Fruit fly (Drosophila melanogaster): ENCODE results near the gene CG6254.

The CG6254 gene

DNA sequence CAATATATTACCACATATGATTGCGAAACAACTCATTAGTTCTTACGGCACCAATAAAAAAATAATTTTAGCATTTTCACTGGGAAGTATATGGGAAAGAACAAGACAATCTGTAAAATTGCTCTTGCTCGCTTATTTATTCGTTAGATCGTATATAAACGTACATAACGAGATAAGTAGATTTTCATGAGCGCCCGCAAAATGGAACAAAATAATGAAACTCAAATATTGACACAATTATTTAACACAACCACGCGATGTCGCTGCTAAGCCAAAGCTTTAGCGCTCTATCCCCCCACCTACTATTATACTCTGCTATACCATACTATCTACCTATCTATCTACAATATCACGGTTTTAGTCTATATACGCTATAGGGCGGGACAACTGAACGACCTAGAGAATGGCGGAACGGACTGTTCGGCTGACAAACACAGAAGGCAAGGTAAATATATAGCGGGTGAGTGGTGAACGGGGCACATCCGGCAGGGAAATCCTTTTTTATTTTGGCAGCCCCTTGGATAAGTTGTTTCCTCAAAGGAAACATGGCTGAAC, 30.1 kb downstream of the CG6254 start:
- no peak for TF ChIP-seq dsf (GFP tag; optimal IDR thresholded peaks at IDR 0.05; ENCODE audit: borderline replicate concordance)
- peak; percentile 46 for TF ChIP-seq tai (GFP tag; optimal IDR thresholded peaks at IDR 0.05)
- TF ChIP-seq Myc (optimal IDR thresholded peaks at IDR 0.05), result no peak

DNA sequence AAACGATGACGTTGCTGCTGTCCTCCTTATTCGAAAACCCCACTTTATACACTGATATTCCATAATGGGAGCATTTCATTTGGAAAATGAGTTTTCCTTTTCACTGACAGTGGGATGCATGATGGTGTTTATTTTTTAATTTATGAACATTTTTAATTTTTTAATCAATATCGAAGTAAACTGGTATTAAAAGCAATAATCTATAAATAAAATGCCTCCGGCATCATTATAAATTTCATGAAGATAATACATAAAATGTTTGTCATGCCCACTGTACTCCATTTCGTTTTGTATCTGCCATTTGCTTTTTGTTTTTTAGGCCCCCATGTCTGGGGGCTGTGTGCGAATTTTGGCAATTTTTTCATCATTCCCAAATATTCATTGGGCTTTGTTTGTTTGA, 31.0 kb downstream of the CG6254 start:
- TF ChIP-seq OdsH (GFP tag; optimal IDR thresholded peaks at IDR 0.05) (peak; percentile 56), usp (GFP tag; optimal IDR thresholded peaks at IDR 0.05) (no peak), rgr (GFP tag; optimal IDR thresholded peaks at IDR 0.05) (peak; percentile 58), foxo (GFP tag; optimal IDR thresholded peaks at IDR 0.05) (no peak), lola (GFP tag; optimal IDR thresholded peaks at IDR 0.05) (no peak), ey (GFP tag; optimal IDR thresholded peaks at IDR 0.05) (peak; percentile 51), brk (GFP tag; optimal IDR thresholded peaks at IDR 0.05) (peak; percentile 32), Rel (GFP tag; optimal IDR thresholded peaks at IDR 0.05) (no peak), Rel (tag; optimal IDR thresholded peaks at IDR 0.05) (no peak), N (GFP tag; optimal IDR thresholded peaks at IDR 0.05) (no peak), HLH106 (tag; optimal IDR thresholded peaks at IDR 0.05) (peak; percentile 51), Hr78 (GFP tag; optimal IDR thresholded peaks at IDR 0.05) (no peak), dmrt93B (GFP tag; optimal IDR thresholded peaks at IDR 0.05) (no peak), sv (GFP tag; optimal IDR thresholded peaks at IDR 0.05) (peak; percentile 34), br (GFP tag; optimal IDR thresholded peaks at IDR 0.05) (peak; percentile 57), Jra (GFP tag; optimal IDR thresholded peaks at IDR 0.05) (no peak), fru (GFP tag; optimal IDR thresholded peaks at IDR 0.05) (peak; percentile 61), Mio (GFP tag; optimal IDR thresholded peaks at IDR 0.05) (no peak), Abd-B (GFP tag; optimal IDR thresholded peaks at IDR 0.05) (no peak), dsf (GFP tag; optimal IDR thresholded peaks at IDR 0.05; ENCODE audit: borderline replicate concordance) (no peak), Sp1 (GFP tag; optimal IDR thresholded peaks at IDR 0.05) (peak; percentile 29), Dfd (GFP tag; optimal IDR thresholded peaks at IDR 0.05) (no peak), pan (optimal IDR thresholded peaks at IDR 0.05) (no peak), psq (GFP tag; optimal IDR thresholded peaks at IDR 0.05) (peak; percentile 39), CG32264 (GFP tag; optimal IDR thresholded peaks at IDR 0.05) (peak; percentile 8), woc (GFP tag; optimal IDR thresholded peaks at IDR 0.05) (no peak), GATAd (GFP tag; optimal IDR thresholded peaks at IDR 0.05) (no peak), CG9705 (GFP tag; optimal IDR thresholded peaks at IDR 0.05) (no peak), Hr83 (GFP tag; optimal IDR thresholded peaks at IDR 0.05; ENCODE audit: poor library complexity, severe bottlenecking) (no peak), dl (GFP tag; optimal IDR thresholded peaks at IDR 0.05; ENCODE audit: insufficient read depth in 1 of 2, partially characterized antibody in 2 of 2) (no peak), h (GFP tag; optimal IDR thresholded peaks at IDR 0.05) (peak; percentile 71), Hnf4 (GFP tag; optimal IDR thresholded peaks at IDR 0.05) (peak; percentile 56), sage (GFP tag; optimal IDR thresholded peaks at IDR 0.05) (peak; percentile 14)

DNA sequence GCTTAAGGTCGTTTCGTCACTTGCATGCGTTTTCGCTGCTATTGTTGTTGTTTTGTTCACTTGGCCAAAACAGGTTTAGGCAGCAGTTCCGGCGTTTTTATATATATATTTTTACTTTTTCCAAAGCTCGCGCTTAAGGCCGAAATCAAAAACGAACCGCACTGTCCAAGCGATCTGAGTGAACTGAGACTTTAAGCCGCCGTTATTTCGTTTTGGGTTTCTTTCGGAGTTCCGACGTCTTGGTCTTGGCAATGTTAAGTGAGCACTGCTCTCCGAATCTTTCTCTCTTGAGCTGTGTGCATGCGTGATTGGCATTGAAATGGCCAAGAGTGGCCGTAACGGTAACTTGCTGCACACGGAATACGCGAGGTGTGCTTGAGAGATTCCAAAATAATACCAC, 35.7 kb downstream of the CG6254 start, which contains the start of gene knk:
Gene knk, minus strand, starts transcription at position 188 of the 400 bp plus-strand sequence.
- TF ChIP-seq CrebA (GFP tag; optimal IDR thresholded peaks at IDR 0.05; ENCODE audit: borderline replicate concordance), result no peak
- no peak for TF ChIP-seq Dfd (GFP tag; optimal IDR thresholded peaks at IDR 0.05)
- no peak for TF ChIP-seq dsf (GFP tag; optimal IDR thresholded peaks at IDR 0.05; ENCODE audit: borderline replicate concordance)
- TF ChIP-seq Rel (GFP tag; optimal IDR thresholded peaks at IDR 0.05), result no peak
- TF ChIP-seq Rel (tag; optimal IDR thresholded peaks at IDR 0.05), result no peak
- peak; percentile 10 for TF ChIP-seq woc (GFP tag; optimal IDR thresholded peaks at IDR 0.05)
- TF ChIP-seq dl (GFP tag; optimal IDR thresholded peaks at IDR 0.05; ENCODE audit: insufficient read depth in 1 of 2, partially characterized antibody in 2 of 2), result peak in 1 of 2 experiments; percentile 47
- peak; percentile 35 for TF ChIP-seq h (GFP tag; optimal IDR thresholded peaks at IDR 0.05)
- no peak for TF ChIP-seq lola (GFP tag; optimal IDR thresholded peaks at IDR 0.05)
- TF ChIP-seq N (GFP tag; optimal IDR thresholded peaks at IDR 0.05), result no peak
- TF ChIP-seq Hnf4 (GFP tag; optimal IDR thresholded peaks at IDR 0.05), result peak; percentile 52
- peak; percentile 69 for TF ChIP-seq Dif (GFP tag; optimal IDR thresholded peaks at IDR 0.05; ENCODE audit: partially characterized antibody)
- no peak for TF ChIP-seq rgr (GFP tag; optimal IDR thresholded peaks at IDR 0.05)
- TF ChIP-seq HLH106 (tag; optimal IDR thresholded peaks at IDR 0.05), result no peak
- peak; percentile 56 for TF ChIP-seq Vsx2 (GFP tag; optimal IDR thresholded peaks at IDR 0.05; ENCODE audit: partially characterized antibody)
- no peak for TF ChIP-seq ey (GFP tag; optimal IDR thresholded peaks at IDR 0.05)
- no peak for TF ChIP-seq OdsH (GFP tag; optimal IDR thresholded peaks at IDR 0.05)
- TF ChIP-seq sage (GFP tag; optimal IDR thresholded peaks at IDR 0.05), result no peak
- peak; percentile 14 for TF ChIP-seq tai (GFP tag; optimal IDR thresholded peaks at IDR 0.05)

Data from whole organism, wandering third instar larva.